Fruit fly (Drosophila melanogaster) whole organism, embryonic: ENCODE results near the gene CG1635.

Experiments
- Aef1 ChIP-seq: fragments of 200-800 bp; sonication (Bioruptor generic); IDR thresholded peaks from 3 replicates; pipeline ENCODE4 v1.3.6; 2022; ENCODE audit warnings: missing biosample characterization, missing genetic modification characterization
- Asciz ChIP-seq: fragments of 200-800 bp; sonication (Bioruptor generic); optimal IDR thresholded peaks from 2 replicates; lab custom pipeline; 2017; ENCODE audit warnings: missing biosample characterization, mild to moderate bottlenecking, missing genetic modification characterization, missing genetic modification reagents
- Atf6 ChIP-seq: fragments of 200-800 bp; sonication (Bioruptor generic); IDR thresholded peaks from 2 replicates; pipeline ENCODE4 v1.3.6; 2022; ENCODE audit warnings: missing biosample characterization, missing genetic modification characterization
- B-H1 ChIP-seq: fragments of 200-800 bp; sonication (Bioruptor generic); IDR thresholded peaks from 3 replicates; pipeline ENCODE4 v1.3.6; 2022; ENCODE audit warnings: missing biosample characterization, missing genetic modification characterization
- BEAF-32 ChIP-seq: fragments of 200-800 bp; sonication (Bioruptor generic); optimal IDR thresholded peaks from 3 replicates; lab custom pipeline; 2017; ENCODE audit warnings: missing biosample characterization, missing genetic modification characterization, mild to moderate bottlenecking, moderate library complexity, missing genetic modification reagents
- CG10147 ChIP-seq: fragments of 200-800 bp; sonication (Bioruptor generic); optimal IDR thresholded peaks from 2 replicates; lab custom pipeline; 2019; ENCODE audit warnings: missing biosample characterization, mild to moderate bottlenecking, missing genetic modification characterization, moderate library complexity
- CG10209 ChIP-seq: fragments of 200-800 bp; sonication (Bioruptor generic); optimal IDR thresholded peaks from 3 replicates; lab custom pipeline; 2017; ENCODE audit warnings: missing biosample characterization, mild to moderate bottlenecking, missing genetic modification characterization, missing genetic modification reagents
- CG10543 ChIP-seq: fragments of 200-800 bp; sonication (Bioruptor generic); optimal IDR thresholded peaks from 3 replicates; lab custom pipeline; 2017; ENCODE audit warnings: missing biosample characterization, mild to moderate bottlenecking, missing genetic modification characterization, moderate library complexity
- CG12219 ChIP-seq: fragments of 200-800 bp; sonication (Bioruptor generic); optimal IDR thresholded peaks from 3 replicates; lab custom pipeline; 2018; ENCODE audit warnings: missing biosample characterization, mild to moderate bottlenecking, missing genetic modification characterization
- CG1602 ChIP-seq: fragments of 200-800 bp; sonication (Bioruptor generic); optimal IDR thresholded peaks from 3 replicates; lab custom pipeline; 2016; ENCODE audit warnings: missing biosample characterization, missing genetic modification characterization
- CG1603 ChIP-seq: fragments of 200-800 bp; sonication (Bioruptor generic); optimal IDR thresholded peaks from 2 replicates; lab custom pipeline; 2019; ENCODE audit warnings: missing biosample characterization, mild to moderate bottlenecking, missing genetic modification characterization, moderate library complexity
- CG16779 ChIP-seq: fragments of 200-800 bp; sonication (Bioruptor generic); IDR thresholded peaks from 2 replicates; pipeline ENCODE4 v1.3.6; 2022; ENCODE audit warnings: missing biosample characterization, missing genetic modification characterization
- CG17328 ChIP-seq: fragments of 200-800 bp; sonication (Bioruptor generic); IDR thresholded peaks from 2 replicates; pipeline ENCODE4 v1.3.6; 2022; ENCODE audit warnings: missing biosample characterization, missing genetic modification characterization
- CG17612 ChIP-seq: fragments of 200-800 bp; sonication (Bioruptor generic); IDR thresholded peaks from 2 replicates; pipeline ENCODE4 v1.3.6; 2022; ENCODE audit warnings: missing biosample characterization, missing genetic modification characterization
- CG1832 ChIP-seq: fragments of 200-800 bp; sonication (Bioruptor generic); optimal IDR thresholded peaks from 2 replicates; lab custom pipeline; 2017; ENCODE audit warnings: missing biosample characterization, mild to moderate bottlenecking, missing genetic modification characterization, inconsistent platforms
- CG18764 ChIP-seq: fragments of 200-800 bp; sonication (Bioruptor generic); optimal IDR thresholded peaks from 3 replicates; lab custom pipeline; 2016; ENCODE audit warnings: missing biosample characterization, missing genetic modification characterization
- CG33557 ChIP-seq: fragments of 200-800 bp; sonication (Bioruptor generic); optimal IDR thresholded peaks from 2 replicates; lab custom pipeline; 2019; ENCODE audit warnings: missing biosample characterization, mild to moderate bottlenecking, missing genetic modification characterization, moderate library complexity
- CG3995 ChIP-seq: fragments of 200-800 bp; sonication (Bioruptor generic); optimal IDR thresholded peaks from 3 replicates; lab custom pipeline; 2016; ENCODE audit warnings: missing biosample characterization, missing genetic modification characterization
- CG4328 ChIP-seq: fragments of 200-800 bp; sonication (Bioruptor generic); optimal IDR thresholded peaks from 3 replicates; lab custom pipeline; 2017; ENCODE audit warnings: missing biosample characterization, missing genetic modification reagents, missing genetic modification characterization
- CG6813 ChIP-seq: fragments of 200-800 bp; sonication (Bioruptor generic); optimal IDR thresholded peaks from 2 replicates; lab custom pipeline; 2017; ENCODE audit warnings: missing biosample characterization, missing genetic modification characterization, mild to moderate bottlenecking, moderate library complexity, missing genetic modification reagents
- CG7839 ChIP-seq: fragments of 200-800 bp; sonication (Bioruptor generic); optimal IDR thresholded peaks from 3 replicates; lab custom pipeline; 2018; ENCODE audit warnings: missing biosample characterization, mild to moderate bottlenecking, missing genetic modification characterization, moderate library complexity
- Dad ChIP-seq: fragments of 200-800 bp; sonication (Bioruptor generic); optimal IDR thresholded peaks from 3 replicates; lab custom pipeline; 2016; ENCODE audit warnings: missing biosample characterization, missing genetic modification characterization
- Dek ChIP-seq: fragments of 200-800 bp; sonication (Bioruptor generic); optimal IDR thresholded peaks from 3 replicates; lab custom pipeline; 2019; ENCODE audit warnings: missing biosample characterization, mild to moderate bottlenecking, missing genetic modification characterization, moderate library complexity
- Doc2 ChIP-seq: fragments of 200-800 bp; sonication (Bioruptor generic); IDR thresholded peaks from 2 replicates; pipeline ENCODE4 v1.3.6; 2022; ENCODE audit warnings: missing biosample characterization, missing genetic modification characterization
- H2.0 ChIP-seq: fragments of 200-800 bp; sonication (Bioruptor generic); IDR thresholded peaks from 2 replicates; pipeline ENCODE4 v1.3.6; 2022; ENCODE audit warnings: missing biosample characterization, missing genetic modification characterization
- HLH3B ChIP-seq: fragments of 200-800 bp; sonication (Bioruptor generic); IDR thresholded peaks from 2 replicates; pipeline ENCODE4 v1.3.6; 2022; ENCODE audit warnings: missing biosample characterization, missing genetic modification characterization
- Hr39 ChIP-seq: fragments of >200 bp; optimal IDR thresholded peaks from 2 replicates; lab custom pipeline; 2017
- MESR4 ChIP-seq: fragments of 200-800 bp; sonication (Bioruptor generic); optimal IDR thresholded peaks from 2 replicates; lab custom pipeline; 2018; ENCODE audit warnings: missing biosample characterization, mild to moderate bottlenecking, missing genetic modification characterization, moderate library complexity
- Max ChIP-seq: fragments of 200-800 bp; sonication (Bioruptor generic); optimal IDR thresholded peaks from 2 replicates; lab custom pipeline; 2016; ENCODE audit warnings: missing biosample characterization, mild to moderate bottlenecking, missing genetic modification characterization
- Med ChIP-seq: fragments of 200-800 bp; sonication (Bioruptor generic); peaks from one replicate; lab custom pipeline; 2016; ENCODE audit warnings: missing biosample characterization, missing genetic modification characterization, mild to moderate bottlenecking, inconsistent platforms, moderate library complexity
- NFAT ChIP-seq: fragments of 200-800 bp; sonication (Bioruptor generic); IDR thresholded peaks from 2 replicates; pipeline ENCODE4 v1.3.6; 2022; ENCODE audit warnings: missing biosample characterization, missing genetic modification characterization
- Oaz ChIP-seq: fragments of 200-800 bp; sonication (Bioruptor generic); IDR thresholded peaks from 2 replicates; pipeline ENCODE4 v1.3.6; 2022; ENCODE audit warnings: missing biosample characterization, missing genetic modification characterization
- Opbp ChIP-seq: fragments of 200-800 bp; sonication (Bioruptor generic); IDR thresholded peaks from 3 replicates; pipeline ENCODE4 v1.3.6; 2022; ENCODE audit warnings: missing biosample characterization, missing genetic modification characterization; ENCODE audit not compliant: partially characterized antibody
- Scr ChIP-seq: fragments of 200-800 bp; sonication (Bioruptor generic); IDR thresholded peaks from 2 replicates; pipeline ENCODE4 v1.3.6; 2022; ENCODE audit warnings: missing biosample characterization, missing genetic modification characterization; ENCODE audit not compliant: partially characterized antibody
- Six4 ChIP-seq: fragments of 200-800 bp; sonication (Bioruptor generic); optimal IDR thresholded peaks from 2 replicates; lab custom pipeline; 2016; ENCODE audit warnings: missing biosample characterization, missing genetic modification characterization
- TFAM ChIP-seq: fragments of 200-800 bp; sonication (Bioruptor generic); optimal IDR thresholded peaks from 2 replicates; lab custom pipeline; 2017; ENCODE audit warnings: missing biosample characterization, missing genetic modification characterization, inconsistent platforms
- bowl ChIP-seq: fragments of 200-800 bp; sonication (Bioruptor generic); IDR thresholded peaks from 2 replicates; pipeline ENCODE4 v1.3.6; 2022; ENCODE audit warnings: missing biosample characterization, missing genetic modification characterization
- corto ChIP-seq: fragments of 200-800 bp; sonication (Bioruptor generic); optimal IDR thresholded peaks from 2 replicates; lab custom pipeline; 2016; ENCODE audit warnings: missing biosample characterization, mild to moderate bottlenecking, missing genetic modification characterization, moderate library complexity
- crol ChIP-seq: fragments of 200-800 bp; sonication (Bioruptor generic); IDR thresholded peaks from 2 replicates; pipeline ENCODE4 v1.3.6; 2022; ENCODE audit warnings: missing biosample characterization, missing genetic modification characterization
- disco-r ChIP-seq: fragments of 200-800 bp; sonication (Bioruptor generic); optimal IDR thresholded peaks from 2 replicates; lab custom pipeline; 2016; ENCODE audit warnings: missing biosample characterization, missing genetic modification characterization
- fd3F ChIP-seq: fragments of 200-800 bp; sonication (Bioruptor generic); optimal IDR thresholded peaks from 2 replicates; lab custom pipeline; 2018; ENCODE audit warnings: missing biosample characterization, mild to moderate bottlenecking, missing genetic modification characterization, moderate library complexity
- gcm2 ChIP-seq: fragments of 200-800 bp; sonication (Bioruptor generic); optimal IDR thresholded peaks from 2 replicates; lab custom pipeline; 2016; ENCODE audit warnings: missing biosample characterization, missing genetic modification characterization
- lab ChIP-seq: fragments of 200-800 bp; sonication (Bioruptor generic); optimal IDR thresholded peaks from 3 replicates; lab custom pipeline; 2017; ENCODE audit warnings: missing biosample characterization, missing genetic modification characterization, mild to moderate bottlenecking, moderate library complexity, missing genetic modification reagents
- mam ChIP-seq: fragments of 200-800 bp; sonication (Bioruptor generic); optimal IDR thresholded peaks from 3 replicates; lab custom pipeline; 2016; ENCODE audit warnings: missing biosample characterization, missing genetic modification characterization
- pnt ChIP-seq: fragments of 200-800 bp; sonication (Bioruptor generic); optimal IDR thresholded peaks from 3 replicates; lab custom pipeline; 2016; ENCODE audit warnings: missing biosample characterization, missing genetic modification characterization
- salm ChIP-seq: fragments of 200-800 bp; sonication (Bioruptor generic); optimal IDR thresholded peaks from 2 replicates; lab custom pipeline; 2018; ENCODE audit warnings: missing biosample characterization, mild to moderate bottlenecking, missing genetic modification characterization
- sug ChIP-seq: fragments of 200-800 bp; optimal IDR thresholded peaks from 2 replicates; lab custom pipeline; 2019; ENCODE audit warnings: missing biosample characterization, mild to moderate bottlenecking, missing genetic modification characterization, moderate library complexity
- tgo ChIP-seq: fragments of 200-800 bp; sonication (Bioruptor generic); IDR thresholded peaks from 3 replicates; pipeline ENCODE4 v1.3.6; 2022; ENCODE audit warnings: missing biosample characterization, missing genetic modification characterization
- tll ChIP-seq, 2 experiments: fragments of 200-800 bp in 1 of 2; fragments of >200 bp in 1 of 2; sonication (Bioruptor generic) in 1 of 2; optimal IDR thresholded peaks; 2 replicates each; lab custom pipeline; 2017 to 2019; ENCODE audit warnings: missing biosample characterization in 2 of 2, missing genetic modification characterization in 2 of 2, mild to moderate bottlenecking in 1 of 2, moderate library complexity in 1 of 2
- vfl ChIP-seq: fragments of 200-800 bp; sonication (Bioruptor generic); optimal IDR thresholded peaks from 2 replicates; lab custom pipeline; 2016; ENCODE audit warnings: missing biosample characterization, missing genetic modification characterization
- z ChIP-seq: fragments of 200-800 bp; sonication (Bioruptor generic); IDR thresholded peaks from 3 replicates; pipeline ENCODE4 v1.3.6; 2022; ENCODE audit warnings: missing biosample characterization, missing genetic modification characterization

Gene CG1635

DNA sequence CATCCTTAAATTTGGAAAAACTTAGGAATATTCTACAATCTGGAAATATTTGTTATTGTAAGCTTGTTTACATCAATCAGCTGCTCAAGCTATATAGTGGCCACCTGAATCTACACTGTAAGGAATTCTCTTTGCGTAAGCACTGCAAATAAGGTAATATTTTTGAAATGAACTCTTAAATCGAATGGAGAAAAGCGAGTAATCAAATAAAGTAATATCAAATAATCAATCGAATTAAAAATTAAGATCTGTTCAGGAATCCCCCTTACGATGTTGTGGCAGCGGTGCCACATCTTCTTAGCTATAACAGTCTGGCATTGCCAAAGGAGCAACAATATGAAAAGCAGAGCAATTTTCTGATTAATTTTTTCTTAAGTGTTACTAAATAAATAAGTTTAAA lies 27.5 kb downstream of the CG1635 start, which contains the start of the genes Mnat9 and CG1792 (continued):
- TF ChIP-seq CG10543 (peak; percentile 91), B-H1 (GFP tag; lab: Robert Waterston, UW) (peak; percentile 99), gcm2 (peak; percentile 96), Hr39 (lab: Kevin White, UChicago) (no peak), crol (GFP tag; lab: Robert Waterston, UW) (peak; percentile 83), H2.0 (GFP tag; lab: Robert Waterston, UW) (peak; percentile 99), mam (peak; percentile 99), CG12219 (GFP tag; lab: Kevin White, UChicago) (peak; percentile 97), CG10209 (peak; percentile 99), CG18764 (GFP tag; lab: Kevin White, UChicago) (peak; percentile 98), lab (GFP tag; lab: Kevin White, UChicago) (peak; percentile 99), CG3995 (GFP tag; lab: Kevin White, UChicago) (peak; percentile 84), Aef1 (GFP tag; lab: Robert Waterston, UW) (peak; percentile 99), HLH3B (GFP tag; lab: Robert Waterston, UW) (peak; percentile 99), CG4328 (peak; percentile 89), CG17328 (GFP tag; lab: Robert Waterston, UW) (peak; percentile 99), TFAM (peak; percentile 92), Doc2 (GFP tag; lab: Robert Waterston, UW) (peak; percentile 97), NFAT (GFP tag; lab: Robert Waterston, UW) (peak; percentile 99), corto (GFP tag; lab: Kevin White, UChicago) (peak; percentile 92), Med (GFP tag; lab: Kevin White, UChicago) (peak; percentile 100), bowl (GFP tag; lab: Robert Waterston, UW) (peak; percentile 98), tgo (peak; percentile 99), disco-r (peak; percentile 98), pnt (GFP tag; lab: Kevin White, UChicago) (peak; percentile 99), Oaz (GFP tag; lab: Robert Waterston, UW) (peak; percentile 99), Dek (peak; percentile 98), MESR4 (peak; percentile 91), Opbp (GFP tag; lab: Robert Waterston, UW) (peak; percentile 47; the same call in 1 of the 3 replicates), Asciz (GFP tag; lab: Kevin White, UChicago) (peak; percentile 97), CG33557 (GFP tag; lab: Kevin White, UChicago) (peak; percentile 87), tll (GFP tag; optimal IDR thresholded peaks at IDR 0.05; lab: Kevin White, UChicago) (peak in 1 of 2 experiments; percentile 58), CG7839 (tag; lab: Kevin White, UChicago) (peak; percentile 98), Six4 (GFP tag; lab: Kevin White, UChicago) (peak; percentile 98), Max (GFP tag; lab: Kevin White, UChicago) (peak; percentile 99), CG16779 (peak; percentile 99), CG6813 (GFP tag; lab: Kevin White, UChicago) (peak; percentile 96), fd3F (GFP tag; lab: Kevin White, UChicago) (peak; percentile 98), Dad (GFP tag; lab: Kevin White, UChicago) (peak; percentile 98), CG1603 (tag; lab: Kevin White, UChicago) (peak; percentile 99), salm (peak; percentile 94), CG17612 (GFP tag; lab: Robert Waterston, UW) (peak; percentile 99), CG10147 (GFP tag; lab: Kevin White, UChicago) (peak; percentile 96), z (GFP tag; lab: Robert Waterston, UW) (peak; percentile 80), CG1602 (GFP tag; lab: Kevin White, UChicago) (peak; percentile 99), Atf6 (peak; percentile 99), CG1832 (no peak), BEAF-32 (GFP tag; lab: Kevin White, UChicago) (peak; percentile 53), vfl (peak; percentile 99), Scr (GFP tag; lab: Robert Waterston, UW) (no peak), sug (peak; percentile 94)
